Worm (Caenorhabditis elegans) whole organism, late embryonic: ENCODE data around the gene Y37D8A.25.

Experiments
- F13H6.1 ChIP-seq: sonication (generic microtip); optimal IDR thresholded peaks from 2 replicates; lab custom pipeline; 2016; ENCODE audit warnings: missing genetic modification characterization, missing compliant biosample characterization
- K02D7.2 ChIP-seq: sonication (generic microtip); optimal IDR thresholded peaks from 2 replicates; lab custom pipeline; 2017; ENCODE audit warnings: mild to moderate bottlenecking, missing genetic modification characterization, missing compliant biosample characterization
- Y22D7AL.16 ChIP-seq: sonication (generic microtip); optimal IDR thresholded peaks from 2 replicates; lab custom pipeline; 2016; ENCODE audit warnings: missing genetic modification characterization, missing compliant biosample characterization
- ceh-14 ChIP-seq: sonication (generic microtip); optimal IDR thresholded peaks from 2 replicates; lab custom pipeline; 2016; ENCODE audit warnings: missing genotype, missing genetic modification characterization, missing compliant biosample characterization
- ceh-30 ChIP-seq: fragments of 150-350 bp; optimal IDR thresholded peaks from 2 replicates; lab custom pipeline; 2014; ENCODE audit warnings: missing biosample characterization, missing genetic modification characterization
- ceh-34 ChIP-seq: sonication (generic microtip); optimal IDR thresholded peaks from 2 replicates; lab custom pipeline; 2016; ENCODE audit warnings: mild to moderate bottlenecking, missing genetic modification characterization, missing compliant biosample characterization
- eyg-1 ChIP-seq: sonication (generic microtip); optimal IDR thresholded peaks from 2 replicates; lab custom pipeline; 2016; ENCODE audit warnings: missing genotype, missing genetic modification characterization, missing compliant biosample characterization
- hlh-13 ChIP-seq: fragments of 200-800 bp; sonication (Bioruptor generic); optimal IDR thresholded peaks from 2 replicates; lab custom pipeline; 2018; ENCODE audit warnings: mild to moderate bottlenecking, missing genetic modification characterization, missing compliant biosample characterization
- hlh-15 ChIP-seq: sonication (generic microtip); optimal IDR thresholded peaks from 2 replicates; lab custom pipeline; 2016; ENCODE audit warnings: missing genetic modification characterization, missing compliant biosample characterization
- hlh-30 ChIP-seq: sonication (generic microtip); optimal IDR thresholded peaks from 2 replicates; lab custom pipeline; 2017; ENCODE audit warnings: antibody characterized with exemption, missing genetic modification characterization, missing compliant biosample characterization; ENCODE audit not compliant: insufficient read depth
- nfya-1 ChIP-seq: sonication (generic microtip); optimal IDR thresholded peaks from 2 replicates; lab custom pipeline; 2017; ENCODE audit warnings: missing genetic modification characterization, mild to moderate bottlenecking, missing compliant biosample characterization, antibody characterized with exemption, moderate library complexity
- nhr-11 ChIP-seq: fragments of 150-350 bp; optimal IDR thresholded peaks from 2 replicates; lab custom pipeline; 2014; ENCODE audit warnings: missing biosample characterization, missing genetic modification characterization
- nhr-232 ChIP-seq: sonication (generic microtip); optimal IDR thresholded peaks from 2 replicates; lab custom pipeline; 2016; ENCODE audit warnings: missing genetic modification characterization, missing compliant biosample characterization
- npax-4 ChIP-seq: sonication (generic microtip); optimal IDR thresholded peaks from 2 replicates; lab custom pipeline; 2016; ENCODE audit warnings: missing genetic modification characterization, missing compliant biosample characterization
- pat-9 ChIP-seq: fragments of 200-800 bp; sonication (Bioruptor generic); optimal IDR thresholded peaks from 2 replicates; lab custom pipeline; 2018; ENCODE audit warnings: mild to moderate bottlenecking, missing genetic modification characterization, moderate library complexity, missing compliant biosample characterization
- pax-1 ChIP-seq: fragments of 150-350 bp; optimal IDR thresholded peaks from 2 replicates; lab custom pipeline; 2014; ENCODE audit warnings: missing biosample characterization, missing genetic modification characterization
- pha-4 ChIP-seq: fragments of 150-350 bp; optimal IDR thresholded peaks from 2 replicates; lab custom pipeline; 2018; ENCODE audit warnings: missing biosample characterization, missing genetic modification reagents, missing genetic modification characterization
- ttx-3 ChIP-seq: sonication (generic microtip); optimal IDR thresholded peaks from 2 replicates; lab custom pipeline; 2016; ENCODE audit warnings: missing genetic modification reagents, missing genetic modification characterization, missing compliant biosample characterization
- unc-42 ChIP-seq: sonication (generic microtip); optimal IDR thresholded peaks from 2 replicates; lab custom pipeline; 2016; ENCODE audit warnings: missing genotype, missing genetic modification characterization, missing compliant biosample characterization
- unc-55 ChIP-seq: sonication (generic microtip); optimal IDR thresholded peaks from 2 replicates; lab custom pipeline; 2017; ENCODE audit warnings: missing biosample characterization, missing genetic modification reagents, missing genetic modification characterization
- unc-86 ChIP-seq: sonication (generic microtip); optimal IDR thresholded peaks from 2 replicates; lab custom pipeline; 2016; ENCODE audit warnings: missing genetic modification characterization, missing compliant biosample characterization

The Y37D8A.25 gene

DNA sequence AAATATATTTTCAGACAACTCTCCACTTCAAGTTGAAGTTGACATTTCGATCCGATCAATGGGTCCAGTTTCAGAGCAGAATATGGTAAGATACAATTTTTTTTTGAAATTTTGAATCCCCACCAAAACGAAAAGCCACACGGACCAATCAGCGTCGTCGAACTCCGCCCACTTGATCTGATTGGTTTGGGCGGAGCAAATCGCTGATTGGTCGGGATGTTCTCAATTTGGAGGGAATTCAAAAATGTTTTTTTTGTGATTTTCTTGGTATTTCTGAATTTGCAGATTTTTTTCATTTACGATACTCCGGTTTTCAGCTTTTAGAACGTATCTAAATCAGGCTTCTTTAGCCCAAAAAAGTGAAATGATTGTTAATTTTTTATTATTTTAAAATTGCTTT, 34.6 kb downstream of the Y37D8A.25 start:
- TF ChIP-seq hlh-13 (GFP tag; lab: Kevin White, UChicago) (no peak), nfya-1 (peak; percentile 67)
- TF ChIP-seq, all 69 proteins: peak for 1

DNA sequence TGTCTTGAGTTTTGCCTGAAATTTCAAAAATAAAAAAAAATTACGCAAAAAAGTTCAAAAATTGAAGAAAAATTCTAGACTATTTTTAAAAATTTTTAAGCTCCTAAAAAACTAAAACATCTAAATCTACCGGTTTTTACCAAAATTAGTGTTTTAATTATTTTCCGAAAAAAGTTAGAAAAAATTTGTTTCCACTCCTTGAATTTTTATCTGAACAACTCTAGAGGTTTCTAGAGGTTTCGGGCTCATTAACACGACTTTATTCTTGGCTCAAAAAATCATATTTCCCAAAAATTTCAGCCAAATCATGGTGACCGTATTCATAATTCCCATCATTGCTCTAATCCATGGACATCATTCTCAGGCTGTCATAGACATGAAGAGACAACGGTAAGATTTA, 35.2 kb downstream of the Y37D8A.25 start, which contains the start of gene lgc-37:
TSS of gene lgc-37 (plus strand) at position 301 of the 400 bp plus-strand sequence.
- no peak for TF ChIP-seq ttx-3 (tag; lab: Kevin White, UChicago)
- no peak for TF ChIP-seq ceh-30 (tag; lab: Kevin White, UChicago)
- no peak for TF ChIP-seq F13H6.1 (tag; lab: Kevin White, UChicago)
- TF ChIP-seq npax-4 (tag; lab: Kevin White, UChicago), result no peak
- TF ChIP-seq pha-4, result no peak
- TF ChIP-seq unc-55 (GFP tag; lab: Kevin White, UChicago), result no peak
- TF ChIP-seq unc-86, result no peak
- TF ChIP-seq nhr-232, result no peak
- TF ChIP-seq eyg-1 (tag; lab: Kevin White, UChicago), result no peak
- TF ChIP-seq Y22D7AL.16 (tag; lab: Kevin White, UChicago), result no peak
- no peak for TF ChIP-seq K02D7.2 (tag; lab: Kevin White, UChicago)
- TF ChIP-seq nhr-11 (tag; lab: Kevin White, UChicago), result no peak
- TF ChIP-seq, all 69 proteins: peak for 0

DNA sequence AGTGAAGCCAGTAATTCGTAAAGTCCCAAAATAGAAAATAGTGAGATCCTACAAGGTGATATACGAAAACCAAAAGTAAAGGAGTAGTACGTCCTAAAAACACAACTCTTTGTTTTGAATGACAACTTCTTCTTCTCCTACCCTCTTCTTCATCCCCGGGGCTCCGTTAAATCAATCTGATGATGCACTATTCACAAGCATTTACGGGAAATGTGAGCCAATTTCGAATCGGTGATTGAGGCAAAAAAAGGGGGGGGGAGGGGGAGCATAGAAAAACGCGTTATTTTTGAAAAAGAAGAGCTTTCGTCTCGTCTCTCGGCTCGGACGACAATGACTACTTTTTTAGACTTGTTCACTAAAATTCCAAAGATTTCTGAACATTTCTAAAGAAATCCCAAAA, 36.2 kb downstream of the Y37D8A.25 start:
- TF ChIP-seq K02D7.2 (tag; lab: Kevin White, UChicago) (no peak), unc-42 (tag; lab: Kevin White, UChicago) (peak; percentile 9)

DNA sequence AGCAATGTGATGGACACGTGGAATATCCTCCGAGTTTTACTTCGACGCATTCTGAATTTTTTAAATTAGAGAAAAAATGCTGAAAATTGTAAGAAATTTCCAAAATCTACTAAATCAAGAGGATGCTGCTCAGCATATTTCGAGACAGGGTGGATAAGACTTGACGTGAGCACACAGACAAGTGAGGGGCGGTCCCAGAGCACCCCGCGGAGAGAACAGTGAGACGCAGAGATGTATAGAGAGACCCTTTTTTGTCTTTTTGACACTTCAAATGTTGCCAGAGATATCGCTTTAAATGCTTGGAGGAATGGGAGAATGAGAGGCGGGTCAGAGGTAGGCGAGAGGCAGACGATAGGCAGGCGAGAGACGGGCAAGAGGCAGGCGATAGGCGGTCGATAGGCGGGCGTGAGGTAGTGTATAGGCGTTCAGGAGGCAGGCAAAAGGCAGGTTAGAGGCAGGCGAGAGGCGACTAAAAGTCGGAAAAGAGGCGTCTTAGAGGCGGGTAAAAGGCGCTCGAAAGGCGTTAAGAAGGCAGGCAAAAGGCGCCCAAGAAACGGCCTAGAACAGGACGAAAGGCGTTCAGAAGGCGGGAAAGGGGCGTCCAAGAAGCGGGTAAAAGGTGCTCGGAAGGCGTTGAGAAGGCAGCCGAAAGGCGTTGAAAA, 40.2 kb downstream of the Y37D8A.25 start, which contains the start of gene gab-1:
TSS of gene gab-1 (minus strand) at position 51 of the 662 bp plus-strand sequence.
- TF ChIP-seq pat-9 (tag; lab: Kevin White, UChicago) (no peak), ceh-34 (tag; lab: Kevin White, UChicago) (no peak), hlh-30 (tag; lab: Kevin White, UChicago) (no peak), ceh-14 (peak; percentile 12), K02D7.2 (tag; lab: Kevin White, UChicago) (peak; percentile 28), hlh-15 (tag; lab: Kevin White, UChicago) (no peak)

DNA sequence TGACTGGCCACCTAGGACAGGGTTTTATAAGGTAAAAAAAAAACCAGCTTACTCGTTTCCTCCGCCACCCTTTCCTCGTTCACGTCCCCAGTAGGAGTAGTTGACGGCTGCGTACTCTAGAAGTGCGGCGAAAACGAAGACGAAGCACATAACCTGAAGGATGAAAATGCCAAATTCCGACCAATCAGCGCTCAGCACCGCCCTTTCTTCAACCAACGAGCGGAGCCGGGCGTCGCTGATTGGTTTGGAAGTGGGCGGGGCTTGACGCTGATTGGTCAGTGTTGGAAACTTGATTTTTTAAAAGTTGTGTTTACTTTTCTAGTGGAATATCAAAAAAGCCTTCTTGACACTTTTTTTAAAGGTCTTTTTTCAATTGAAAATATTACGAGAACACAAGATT, 46.3 kb downstream of the Y37D8A.25 start:
- TF ChIP-seq ceh-14 (no peak), nfya-1 (peak; percentile 95), eyg-1 (tag; lab: Kevin White, UChicago) (no peak), pax-1 (tag; lab: Kevin White, UChicago) (no peak)
